Fruit fly (Drosophila melanogaster) whole organism, embryonic: ENCODE data around the gene Exn.

ENCODE experiments used
- Antp ChIP-seq: fragments of 200-800 bp; sonication (Bioruptor generic); optimal IDR thresholded peaks from 3 replicates; lab custom pipeline; 2016; ENCODE audit warnings: missing biosample characterization, missing genetic modification characterization
- Awh ChIP-seq: fragments of 200-800 bp; sonication (Bioruptor generic); IDR thresholded peaks from 2 replicates; pipeline ENCODE4, ENCODE4 v1.3.6; 2022; ENCODE audit warnings: missing biosample characterization, missing genetic modification characterization
- CG10209 ChIP-seq: fragments of 200-800 bp; sonication (Bioruptor generic); optimal IDR thresholded peaks from 3 replicates; lab custom pipeline; 2017; ENCODE audit warnings: missing biosample characterization, mild to moderate bottlenecking, missing genetic modification characterization, missing genetic modification reagents
- CG11085 ChIP-seq: fragments of 200-800 bp; sonication (Bioruptor generic); IDR thresholded peaks from 2 replicates; pipeline ENCODE4 v1.3.6; 2022; ENCODE audit warnings: missing biosample characterization, missing genetic modification characterization
- CG12071 ChIP-seq: fragments of 200-800 bp; sonication (Bioruptor generic); optimal IDR thresholded peaks from 3 replicates; lab custom pipeline; 2018; ENCODE audit warnings: missing biosample characterization, mild to moderate bottlenecking, missing genetic modification characterization
- CG13894 ChIP-seq: fragments of 200-800 bp; sonication (Bioruptor generic); optimal IDR thresholded peaks from 3 replicates; lab custom pipeline; 2018; ENCODE audit warnings: missing biosample characterization, mild to moderate bottlenecking, missing genetic modification characterization, moderate library complexity
- CG15073 ChIP-seq: fragments of 200-800 bp; sonication (Bioruptor generic); optimal IDR thresholded peaks from 2 replicates; lab custom pipeline; 2016; ENCODE audit warnings: missing biosample characterization, missing genetic modification characterization
- CG17359 ChIP-seq: fragments of 200-800 bp; sonication (Bioruptor generic); optimal IDR thresholded peaks from 3 replicates; lab custom pipeline; 2018; ENCODE audit warnings: missing biosample characterization, mild to moderate bottlenecking, missing genetic modification characterization, moderate library complexity
- CG18262 ChIP-seq: fragments of 200-800 bp; optimal IDR thresholded peaks from 3 replicates; lab custom pipeline; 2019; ENCODE audit warnings: missing biosample characterization, mild to moderate bottlenecking, missing genetic modification characterization, moderate library complexity
- CG18619 ChIP-seq: fragments of 200-800 bp; sonication (Bioruptor generic); optimal IDR thresholded peaks from 3 replicates; lab custom pipeline; 2017; ENCODE audit warnings: missing biosample characterization, mild to moderate bottlenecking, missing genetic modification characterization
- CG31388 ChIP-seq: fragments of 200-800 bp; sonication (Bioruptor generic); optimal IDR thresholded peaks from 2 replicates; lab custom pipeline; 2016; ENCODE audit warnings: missing biosample characterization, missing genetic modification characterization
- CG34224 ChIP-seq: fragments of 200-800 bp; sonication (Bioruptor generic); IDR thresholded peaks from 3 replicates; pipeline ENCODE4 v1.3.6; 2022; ENCODE audit warnings: missing biosample characterization, missing genetic modification characterization; ENCODE audit not compliant: partially characterized antibody
- CG4730 ChIP-seq: fragments of 200-800 bp; sonication (Bioruptor generic); IDR thresholded peaks from 2 replicates; pipeline ENCODE4 v1.3.6; 2022; ENCODE audit warnings: missing biosample characterization, missing genetic modification characterization
- CG4820 ChIP-seq: fragments of 200-800 bp; sonication (Bioruptor generic); optimal IDR thresholded peaks from 3 replicates; lab custom pipeline; 2016; ENCODE audit warnings: missing biosample characterization, missing genetic modification characterization
- CG6272 ChIP-seq: fragments of 200-800 bp; sonication (Bioruptor generic); IDR thresholded peaks from 2 replicates; pipeline ENCODE4 v1.3.6; 2022; ENCODE audit warnings: missing biosample characterization, missing genetic modification characterization
- CG8765 ChIP-seq: fragments of 200-800 bp; sonication (Bioruptor generic); IDR thresholded peaks from 2 replicates; pipeline ENCODE4 v1.3.6; 2022; ENCODE audit warnings: missing biosample characterization, missing genetic modification characterization
- CTCF ChIP-seq: fragments of 200-800 bp; sonication (Bioruptor generic); optimal IDR thresholded peaks from 2 replicates; lab custom pipeline; 2017; ENCODE audit warnings: missing biosample characterization, mild to moderate bottlenecking, missing genetic modification characterization, moderate library complexity
- CkIIα-i1 ChIP-seq: fragments of 200-800 bp; sonication (Bioruptor generic); IDR thresholded peaks from 2 replicates; pipeline ENCODE4 v1.3.6; 2022; ENCODE audit warnings: missing biosample characterization, missing genetic modification characterization
- Dbx ChIP-seq: fragments of 200-800 bp; sonication (Bioruptor generic); IDR thresholded peaks from 3 replicates; pipeline ENCODE4 v1.3.6; 2022; ENCODE audit warnings: missing biosample characterization, missing genetic modification characterization
- Deaf1 ChIP-seq: fragments of 200-800 bp; optimal IDR thresholded peaks from 3 replicates; lab custom pipeline; 2019; ENCODE audit warnings: missing biosample characterization, mild to moderate bottlenecking, missing genetic modification characterization, moderate library complexity
- Dfd ChIP-seq, 2 experiments: fragments of >200 bp; optimal IDR thresholded peaks; 2 replicates each; lab custom pipeline; 2017; ENCODE audit warnings: missing biosample characterization in 2 of 2, missing genetic modification characterization in 2 of 2
- Doc3 ChIP-seq: fragments of 200-800 bp; sonication (Bioruptor generic); IDR thresholded peaks from 3 replicates; pipeline ENCODE4 v1.3.6; 2022; ENCODE audit warnings: missing biosample characterization, missing genetic modification characterization; ENCODE audit not compliant: partially characterized antibody
- HHEX ChIP-seq: fragments of 200-800 bp; sonication (Bioruptor generic); optimal IDR thresholded peaks from 3 replicates; lab custom pipeline; 2017; ENCODE audit warnings: missing biosample characterization, mild to moderate bottlenecking, missing genetic modification characterization, missing genetic modification reagents
- Hmr ChIP-seq: fragments of 200-800 bp; sonication (Bioruptor generic); optimal IDR thresholded peaks from 3 replicates; lab custom pipeline; 2017; ENCODE audit warnings: mild to moderate bottlenecking, missing biosample characterization, missing genetic modification reagents, missing genetic modification characterization
- Hr51 ChIP-seq, 2 experiments: fragments of 200-800 bp; sonication (Bioruptor generic); optimal IDR thresholded peaks; 2 replicates in 1 of 2; 3 replicates in 1 of 2; lab custom pipeline; 2016 to 2018; ENCODE audit warnings: missing biosample characterization in 2 of 2, missing genetic modification characterization in 2 of 2, mild to moderate bottlenecking in 1 of 2, moderate library complexity in 1 of 2
- Med ChIP-seq: fragments of 200-800 bp; sonication (Bioruptor generic); peaks from one replicate; lab custom pipeline; 2016; ENCODE audit warnings: missing biosample characterization, missing genetic modification characterization, mild to moderate bottlenecking, inconsistent platforms, moderate library complexity
- Ravus ChIP-seq: fragments of 200-800 bp; sonication (Bioruptor generic); IDR thresholded peaks from 2 replicates; pipeline ENCODE4 v1.3.6; 2022; ENCODE audit warnings: missing biosample characterization, missing genetic modification characterization
- TFAM ChIP-seq: fragments of 200-800 bp; sonication (Bioruptor generic); optimal IDR thresholded peaks from 2 replicates; lab custom pipeline; 2017; ENCODE audit warnings: missing biosample characterization, missing genetic modification characterization, inconsistent platforms
- abd-A ChIP-seq: fragments of 200-800 bp; sonication (Bioruptor generic); optimal IDR thresholded peaks from 3 replicates; lab custom pipeline; 2019; ENCODE audit warnings: missing biosample characterization, mild to moderate bottlenecking, missing genetic modification characterization, moderate library complexity
- bsh ChIP-seq, 2 experiments: fragments of 200-800 bp; sonication (Bioruptor generic); optimal IDR thresholded peaks; 2 replicates each; lab custom pipeline; 2017 to 2018; ENCODE audit warnings: mild to moderate bottlenecking in 2 of 2, missing biosample characterization in 2 of 2, missing genetic modification characterization in 2 of 2, moderate library complexity in 1 of 2
- cad ChIP-seq: fragments of >200 bp; optimal IDR thresholded peaks from 2 replicates; lab custom pipeline; 2017; ENCODE audit warnings: missing biosample characterization, missing genetic modification characterization
- caup ChIP-seq: fragments of 200-800 bp; sonication (Bioruptor generic); optimal IDR thresholded peaks from 3 replicates; lab custom pipeline; 2017; ENCODE audit warnings: missing biosample characterization, mild to moderate bottlenecking, missing genetic modification characterization, moderate library complexity; ENCODE audit not compliant: severe bottlenecking
- crc ChIP-seq: fragments of 200-800 bp; sonication (Bioruptor generic); optimal IDR thresholded peaks from 2 replicates; lab custom pipeline; 2016; ENCODE audit warnings: missing biosample characterization, missing genetic modification characterization
- croc ChIP-seq: fragments of 200-800 bp; sonication (Bioruptor generic); conservative IDR thresholded peaks from 3 replicates; pipeline ENCODE4 v1.3.6; 2022; ENCODE audit warnings: missing biosample characterization, missing genetic modification characterization
- crol ChIP-seq: fragments of 200-800 bp; sonication (Bioruptor generic); IDR thresholded peaks from 2 replicates; pipeline ENCODE4 v1.3.6; 2022; ENCODE audit warnings: missing biosample characterization, missing genetic modification characterization
- ems ChIP-seq: fragments of 200-800 bp; sonication (Bioruptor generic); optimal IDR thresholded peaks from 3 replicates; lab custom pipeline; 2016; ENCODE audit warnings: missing biosample characterization, missing genetic modification characterization
- esg ChIP-seq: fragments of 200-800 bp; sonication (Bioruptor generic); conservative IDR thresholded peaks from 2 replicates; pipeline ENCODE4 v1.3.6; 2022; ENCODE audit warnings: missing biosample characterization, missing genetic modification characterization
- ftz-f1 ChIP-seq: fragments of 200-800 bp; sonication (Bioruptor generic); optimal IDR thresholded peaks from 2 replicates; lab custom pipeline; 2016; ENCODE audit warnings: missing biosample characterization, missing genetic modification characterization
- gfzf ChIP-seq: fragments of 200-800 bp; sonication (Bioruptor generic); optimal IDR thresholded peaks from 2 replicates; lab custom pipeline; 2016; ENCODE audit warnings: missing biosample characterization, mild to moderate bottlenecking, missing genetic modification characterization, moderate library complexity
- h ChIP-seq: fragments of >200 bp; optimal IDR thresholded peaks from 2 replicates; lab custom pipeline; 2017
- pros ChIP-seq: fragments of 200-800 bp; sonication (Bioruptor generic); optimal IDR thresholded peaks from 3 replicates; lab custom pipeline; 2019; ENCODE audit warnings: missing biosample characterization, mild to moderate bottlenecking, missing genetic modification characterization, moderate library complexity
- repo ChIP-seq: fragments of 200-800 bp; sonication (Bioruptor generic); optimal IDR thresholded peaks from 2 replicates; lab custom pipeline; 2016; ENCODE audit warnings: missing biosample characterization, missing genetic modification characterization
- ro ChIP-seq: fragments of 200-800 bp; sonication (Bioruptor generic); IDR thresholded peaks from 2 replicates; pipeline ENCODE4 v1.3.6; 2022; ENCODE audit warnings: missing biosample characterization, missing genetic modification characterization
- sens-2 ChIP-seq: fragments of 200-800 bp; sonication (Bioruptor generic); IDR thresholded peaks from 2 replicates; pipeline ENCODE4 v1.3.6; 2022; ENCODE audit warnings: missing biosample characterization, missing genetic modification characterization
- shn ChIP-seq: fragments of 200-800 bp; sonication (Bioruptor generic); optimal IDR thresholded peaks from 3 replicates; lab custom pipeline; 2016; ENCODE audit warnings: missing biosample characterization, missing genetic modification characterization
- tin ChIP-seq: fragments of 200-800 bp; sonication (Bioruptor generic); optimal IDR thresholded peaks from 3 replicates; lab custom pipeline; 2016; ENCODE audit warnings: missing biosample characterization, missing genetic modification characterization
- tll ChIP-seq, 2 experiments: fragments of 200-800 bp in 1 of 2; fragments of >200 bp in 1 of 2; sonication (Bioruptor generic) in 1 of 2; optimal IDR thresholded peaks; 2 replicates each; lab custom pipeline; 2017 to 2019; ENCODE audit warnings: missing biosample characterization in 2 of 2, missing genetic modification characterization in 2 of 2, mild to moderate bottlenecking in 1 of 2, moderate library complexity in 1 of 2
- tx ChIP-seq: fragments of 200-800 bp; sonication (Bioruptor generic); optimal IDR thresholded peaks from 2 replicates; lab custom pipeline; 2016; ENCODE audit warnings: missing biosample characterization, missing genetic modification characterization
- vnd ChIP-seq: fragments of 200-800 bp; sonication (Bioruptor generic); IDR thresholded peaks from 3 replicates; pipeline ENCODE4 v1.3.6; 2022; ENCODE audit warnings: missing biosample characterization, missing genetic modification characterization; ENCODE audit not compliant: partially characterized antibody
- vvl ChIP-seq: fragments of 200-800 bp; sonication (Bioruptor generic); IDR thresholded peaks from 2 replicates; pipeline ENCODE4 v1.3.6; 2022; ENCODE audit warnings: missing biosample characterization, missing genetic modification characterization

The Exn gene

DNA sequence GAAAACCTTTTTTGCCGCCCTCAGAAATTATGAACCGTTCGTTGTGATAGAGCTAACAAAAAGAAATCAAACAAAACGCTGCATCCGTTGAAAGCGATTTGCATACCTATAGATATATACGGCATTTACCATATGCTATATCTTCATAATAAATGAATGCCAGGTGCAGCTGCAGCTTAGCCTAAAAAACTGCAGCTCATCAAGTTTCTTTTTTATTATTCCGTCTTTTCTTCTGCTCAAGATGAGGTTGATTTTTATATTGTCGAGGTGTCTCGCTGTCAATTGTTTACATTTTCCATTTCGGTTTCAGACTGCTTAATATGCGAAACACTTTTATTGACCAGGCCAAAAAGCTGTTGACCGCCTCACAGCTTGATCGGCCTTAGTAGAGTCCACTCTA, 8.6 kb downstream of the Exn start (continued):
- no peak for TF ChIP-seq shn (GFP tag; lab: Kevin White, UChicago)
- no peak for TF ChIP-seq tll (GFP tag; optimal IDR thresholded peaks at IDR 0.05; lab: Kevin White, UChicago)
- TF ChIP-seq CTCF (GFP tag; lab: Kevin White, UChicago) = no peak
- peak; percentile 39; the same call in 1 of the 2 replicates for TF ChIP-seq vvl (GFP tag; lab: Robert Waterston, UW)
- TF ChIP-seq bsh (GFP tag; optimal IDR thresholded peaks at IDR 0.05; lab: Kevin White, UChicago) = no peak
- TF ChIP-seq CkIIα-i1 (GFP tag; lab: Robert Waterston, UW) = no peak
- TF ChIP-seq Ravus (GFP tag; lab: Robert Waterston, UW) = no peak
- TF ChIP-seq abd-A (tag; lab: Kevin White, UChicago) = peak; percentile 81
- no peak for TF ChIP-seq tx
- no peak for TF ChIP-seq CG15073 (GFP tag; lab: Kevin White, UChicago)
- no peak for TF ChIP-seq Dfd (GFP tag; optimal IDR thresholded peaks at IDR 0.05; lab: Kevin White, UChicago)
- no peak for TF ChIP-seq CG8765 (GFP tag; lab: Robert Waterston, UW)
- TF ChIP-seq Awh (GFP tag; lab: Robert Waterston, UW) = 0 out of 2 replicates have a peak, but pooled peaks have one; percentile 15
- no peak for TF ChIP-seq ems
- no peak for TF ChIP-seq HHEX (GFP tag; lab: Kevin White, UChicago)
- TF ChIP-seq pros (GFP tag; lab: Kevin White, UChicago) = peak; percentile 87
- no peak for TF ChIP-seq cad (GFP tag; lab: Kevin White, UChicago)
- TF ChIP-seq croc (GFP tag; lab: Robert Waterston, UW) = no peak
- TF ChIP-seq crc (GFP tag; lab: Kevin White, UChicago) = no peak
- no peak for TF ChIP-seq esg (GFP tag; lab: Robert Waterston, UW)
- peak; percentile 16 for TF ChIP-seq Med (GFP tag; lab: Kevin White, UChicago)

DNA sequence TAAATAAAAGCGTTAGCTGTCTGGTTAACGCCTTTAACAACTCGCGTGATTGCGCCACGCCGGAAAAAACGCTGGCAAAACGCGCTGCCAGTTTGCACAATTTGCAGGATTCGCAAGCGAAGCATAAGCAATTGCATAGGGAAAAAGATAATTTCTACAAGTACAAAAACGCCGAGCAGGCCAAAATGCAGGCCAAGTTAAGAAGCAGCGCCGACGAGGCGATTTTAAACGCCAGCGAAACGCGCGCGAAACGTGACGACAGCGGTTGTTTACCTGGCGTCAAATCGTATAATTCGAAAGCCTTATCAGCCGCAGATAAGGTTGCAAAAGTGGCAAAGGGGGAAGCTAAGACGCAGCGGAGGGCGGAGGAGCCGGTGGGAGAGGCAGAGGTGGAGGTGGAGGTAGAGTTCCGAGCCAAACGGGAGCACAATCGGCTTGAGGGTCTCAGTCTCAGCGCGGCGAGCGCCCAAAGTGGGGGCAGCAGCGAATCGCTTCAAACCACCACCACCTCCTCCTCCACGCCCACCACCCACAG, 11.4 kb downstream of the Exn start:
- no peak for TF ChIP-seq tin (GFP tag; lab: Kevin White, UChicago)
- TF ChIP-seq CG12071 = peak; percentile 12
- no peak for TF ChIP-seq TFAM (GFP tag; lab: Kevin White, UChicago)
- no peak for TF ChIP-seq CG34224 (GFP tag; lab: Robert Waterston, UW)
- TF ChIP-seq CG6272 (GFP tag; lab: Robert Waterston, UW) = no peak
- no peak for TF ChIP-seq cad (GFP tag; lab: Kevin White, UChicago)
- no peak for TF ChIP-seq gfzf (GFP tag; lab: Kevin White, UChicago)
- no peak for TF ChIP-seq CG17359
- TF ChIP-seq CG10209 (GFP tag; lab: Kevin White, UChicago) = no peak
- no peak for TF ChIP-seq Hr51 (GFP tag; optimal IDR thresholded peaks at IDR 0.05; lab: Kevin White, UChicago)
- peak; percentile 3 for TF ChIP-seq ftz-f1 (GFP tag; lab: Kevin White, UChicago)
- TF ChIP-seq Hmr (GFP tag; lab: Kevin White, UChicago) = peak; percentile 34
- TF ChIP-seq h (lab: Kevin White, UChicago) = no peak
- peak; percentile 39 for TF ChIP-seq Deaf1
- TF ChIP-seq CG18262 (tag; lab: Kevin White, UChicago) = no peak
- TF ChIP-seq Doc3 = 0 out of 3 replicates have a peak, but pooled peaks have one; percentile 26
- peak; percentile 6; the same call in 1 of the 2 replicates for TF ChIP-seq CG11085 (GFP tag; lab: Robert Waterston, UW)
- no peak for TF ChIP-seq CG13894 (tag; lab: Kevin White, UChicago)
- no peak for TF ChIP-seq CG4820 (GFP tag; lab: Kevin White, UChicago)
- TF ChIP-seq Dbx (GFP tag; lab: Robert Waterston, UW) = peak; percentile 18; the same call in 1 of the 3 replicates
- no peak for TF ChIP-seq CG31388 (GFP tag; lab: Kevin White, UChicago)
- TF ChIP-seq crol = peak; percentile 95
- TF ChIP-seq Med (GFP tag; lab: Kevin White, UChicago) = peak; percentile 63
- TF ChIP-seq CG18619 (GFP tag; lab: Kevin White, UChicago) = no peak
- TF ChIP-seq CG4730 = no peak
- no peak for TF ChIP-seq sens-2 (GFP tag; lab: Robert Waterston, UW)
- TF ChIP-seq Antp = no peak
- no peak for TF ChIP-seq repo (GFP tag; lab: Kevin White, UChicago)
- TF ChIP-seq ro (GFP tag; lab: Robert Waterston, UW) = no peak
- peak; percentile 28 for TF ChIP-seq caup (GFP tag; lab: Kevin White, UChicago)
- TF ChIP-seq vnd (GFP tag; lab: Robert Waterston, UW) = peak; percentile 26; the same call in 1 of the 3 replicates
